Fruit fly (Drosophila melanogaster) whole organism, prepupa: ENCODE results near the gene CG11726.

Experiments
- CG10631 ChIP-seq: fragments of 200-800 bp; sonication (Bioruptor generic); optimal IDR thresholded peaks from 2 replicates; lab custom pipeline; 2016; ENCODE audit warnings: missing biosample characterization, missing genetic modification characterization
- CG10669 ChIP-seq: fragments of 200-800 bp; sonication (Bioruptor generic); optimal IDR thresholded peaks from 3 replicates; lab custom pipeline; 2018; ENCODE audit warnings: missing biosample characterization, mild to moderate bottlenecking, missing genetic modification characterization, moderate library complexity
- CG11294 ChIP-seq: fragments of 200-800 bp; sonication (Bioruptor generic); IDR thresholded peaks from 2 replicates; pipeline ENCODE4 v1.3.6; 2022; ENCODE audit warnings: missing biosample characterization, missing genetic modification characterization
- CG11902 ChIP-seq: fragments of 200-800 bp; sonication (Bioruptor generic); optimal IDR thresholded peaks from 3 replicates; lab custom pipeline; 2016; ENCODE audit warnings: missing biosample characterization, missing genetic modification characterization
- CG15336 ChIP-seq: fragments of 200-800 bp; sonication (Bioruptor generic); IDR thresholded peaks from 2 replicates; pipeline ENCODE4 v1.3.6; 2022; ENCODE audit warnings: missing biosample characterization, missing genetic modification characterization
- CG16779 ChIP-seq: fragments of 200-800 bp; sonication (Bioruptor generic); optimal IDR thresholded peaks from 3 replicates; lab custom pipeline; 2017; ENCODE audit warnings: missing biosample characterization, mild to moderate bottlenecking, missing genetic modification characterization
- CG3032 ChIP-seq: fragments of 200-800 bp; optimal IDR thresholded peaks from 2 replicates; lab custom pipeline; 2019; ENCODE audit warnings: missing biosample characterization, mild to moderate bottlenecking, missing genetic modification characterization, moderate library complexity
- CG31627 ChIP-seq: fragments of 200-800 bp; sonication (Bioruptor generic); optimal IDR thresholded peaks from 3 replicates; lab custom pipeline; 2016; ENCODE audit warnings: missing biosample characterization, missing genetic modification characterization
- CG34406 ChIP-seq: fragments of 200-800 bp; sonication (Bioruptor generic); optimal IDR thresholded peaks from 3 replicates; lab custom pipeline; 2016; ENCODE audit warnings: missing biosample characterization, missing genetic modification characterization
- CG3919 ChIP-seq: fragments of 200-800 bp; sonication (Bioruptor generic); optimal IDR thresholded peaks from 3 replicates; lab custom pipeline; 2016; ENCODE audit warnings: missing biosample characterization, missing genetic modification characterization
- CG6163 ChIP-seq: fragments of 200-800 bp; sonication (Bioruptor generic); IDR thresholded peaks from 3 replicates; pipeline ENCODE4 v1.3.6; 2022; ENCODE audit warnings: missing biosample characterization, missing genetic modification characterization
- CG6792 ChIP-seq: fragments of 200-800 bp; sonication (Bioruptor generic); optimal IDR thresholded peaks from 3 replicates; lab custom pipeline; 2016; ENCODE audit warnings: missing biosample characterization, missing genetic modification characterization
- CG6808 ChIP-seq: fragments of 200-800 bp; sonication (Bioruptor generic); optimal IDR thresholded peaks from 3 replicates; lab custom pipeline; 2017; ENCODE audit warnings: missing biosample characterization, missing genetic modification characterization, mild to moderate bottlenecking, moderate library complexity, missing genetic modification reagents
- CG6854 ChIP-seq: fragments of 200-800 bp; sonication (Bioruptor generic); optimal IDR thresholded peaks from 2 replicates; lab custom pipeline; 2017; ENCODE audit warnings: missing biosample characterization, mild to moderate bottlenecking, missing genetic modification characterization
- CG7368 ChIP-seq: fragments of 200-800 bp; sonication (Bioruptor generic); optimal IDR thresholded peaks from 3 replicates; lab custom pipeline; 2016; ENCODE audit warnings: missing biosample characterization, missing genetic modification characterization
- CG8119 ChIP-seq: fragments of 200-800 bp; sonication (Bioruptor generic); IDR thresholded peaks from 3 replicates; pipeline ENCODE4 v1.3.6; 2022; ENCODE audit warnings: missing biosample characterization, missing genetic modification characterization
- CG8319 ChIP-seq: fragments of 200-800 bp; sonication (Bioruptor generic); optimal IDR thresholded peaks from 3 replicates; lab custom pipeline; 2016; ENCODE audit warnings: missing biosample characterization, missing genetic modification characterization
- CG8632 ChIP-seq: fragments of 200-800 bp; sonication (Bioruptor generic); optimal IDR thresholded peaks from 3 replicates; lab custom pipeline; 2016; ENCODE audit warnings: missing biosample characterization, missing genetic modification characterization
- Eip75B ChIP-seq: fragments of 200-800 bp; sonication (Bioruptor generic); optimal IDR thresholded peaks from 3 replicates; lab custom pipeline; 2016; ENCODE audit warnings: missing biosample characterization, missing genetic modification characterization
- Eip78C ChIP-seq: fragments of 200-800 bp; sonication (Bioruptor generic); peaks from one replicate; lab custom pipeline; 2016; ENCODE audit warnings: missing biosample characterization, missing genetic modification characterization
- Eip93F ChIP-seq: fragments of 200-800 bp; sonication (Bioruptor generic); optimal IDR thresholded peaks from 2 replicates; lab custom pipeline; 2016; ENCODE audit warnings: missing biosample characterization, mild to moderate bottlenecking, missing genetic modification characterization
- Ets21C ChIP-seq: fragments of 200-800 bp; sonication (Bioruptor generic); optimal IDR thresholded peaks from 3 replicates; lab custom pipeline; 2016; ENCODE audit warnings: missing biosample characterization, missing genetic modification characterization
- Ets96B ChIP-seq: fragments of 200-800 bp; optimal IDR thresholded peaks from 2 replicates; lab custom pipeline; 2019; ENCODE audit warnings: missing biosample characterization, mild to moderate bottlenecking, missing genetic modification characterization, moderate library complexity
- Gug ChIP-seq: fragments of 200-800 bp; sonication (Bioruptor generic); IDR thresholded peaks from 2 replicates; pipeline ENCODE4 v1.3.6; 2022; ENCODE audit warnings: missing biosample characterization, missing genetic modification characterization
- Hr38 ChIP-seq: sonication (Bioruptor generic); optimal IDR thresholded peaks from 2 replicates; lab custom pipeline; 2016; ENCODE audit warnings: missing biosample characterization, missing genetic modification characterization
- Hr39 ChIP-seq: fragments of 200-800 bp; sonication (Bioruptor generic); optimal IDR thresholded peaks from 2 replicates; lab custom pipeline; 2016; ENCODE audit warnings: missing biosample characterization, missing genetic modification characterization
- Hr4 ChIP-seq: fragments of 200-800 bp; sonication (Bioruptor generic); optimal IDR thresholded peaks from 3 replicates; lab custom pipeline; 2016; ENCODE audit warnings: missing biosample characterization, missing genetic modification characterization
- Lpt ChIP-seq: fragments of 200-800 bp; sonication (Bioruptor generic); optimal IDR thresholded peaks from 3 replicates; lab custom pipeline; 2016; ENCODE audit warnings: missing biosample characterization, missing genetic modification characterization
- Met ChIP-seq: fragments of 200-800 bp; sonication (Bioruptor generic); optimal IDR thresholded peaks from 3 replicates; lab custom pipeline; 2016; ENCODE audit warnings: missing biosample characterization, missing genetic modification characterization
- OdsH ChIP-seq: fragments of 200-800 bp; sonication (Bioruptor generic); optimal IDR thresholded peaks from 3 replicates; lab custom pipeline; 2016; ENCODE audit warnings: missing biosample characterization, missing genetic modification characterization
- Smox ChIP-seq: fragments of 200-800 bp; sonication (Bioruptor generic); optimal IDR thresholded peaks from 3 replicates; lab custom pipeline; 2016; ENCODE audit warnings: missing biosample characterization, missing genetic modification characterization
- Sox102F ChIP-seq: fragments of 200-800 bp; sonication (Bioruptor generic); optimal IDR thresholded peaks from 2 replicates; lab custom pipeline; 2016; ENCODE audit warnings: missing biosample characterization, mild to moderate bottlenecking, missing genetic modification characterization
- Sox14 ChIP-seq: fragments of 200-800 bp; sonication (Bioruptor generic); optimal IDR thresholded peaks from 3 replicates; lab custom pipeline; 2016; ENCODE audit warnings: missing biosample characterization, missing genetic modification characterization
- Sox15 ChIP-seq: fragments of 200-800 bp; sonication (Bioruptor generic); optimal IDR thresholded peaks from 3 replicates; lab custom pipeline; 2016; ENCODE audit warnings: missing biosample characterization, missing genetic modification characterization
- achi ChIP-seq: fragments of 200-800 bp; sonication (Bioruptor generic); optimal IDR thresholded peaks from 3 replicates; lab custom pipeline; 2016; ENCODE audit warnings: missing biosample characterization, missing genetic modification characterization
- acj6 ChIP-seq: fragments of 200-800 bp; sonication (Bioruptor generic); optimal IDR thresholded peaks from 3 replicates; lab custom pipeline; 2016; ENCODE audit warnings: missing biosample characterization, missing genetic modification characterization
- cyc ChIP-seq: fragments of 200-800 bp; sonication (Bioruptor generic); optimal IDR thresholded peaks from 3 replicates; lab custom pipeline; 2016; ENCODE audit warnings: missing biosample characterization, missing genetic modification characterization
- dac ChIP-seq: fragments of 200-800 bp; sonication (Bioruptor generic); optimal IDR thresholded peaks from 2 replicates; lab custom pipeline; 2017; ENCODE audit warnings: missing biosample characterization, mild to moderate bottlenecking, missing genetic modification characterization
- dsx ChIP-seq: fragments of 200-800 bp; optimal IDR thresholded peaks from 3 replicates; lab custom pipeline; 2019; ENCODE audit warnings: missing biosample characterization, mild to moderate bottlenecking, missing genetic modification characterization, moderate library complexity; ENCODE audit not compliant: poor library complexity, severe bottlenecking
- eg ChIP-seq: fragments of 200-800 bp; sonication (Bioruptor generic); IDR thresholded peaks from 3 replicates; pipeline ENCODE4 v1.3.6; 2022; ENCODE audit warnings: missing biosample characterization, missing genetic modification characterization
- esn ChIP-seq: fragments of 200-800 bp; sonication (Bioruptor generic); optimal IDR thresholded peaks from 2 replicates; lab custom pipeline; 2016; ENCODE audit warnings: missing biosample characterization, mild to moderate bottlenecking, missing genetic modification characterization, moderate library complexity
- fd59A ChIP-seq: fragments of 200-800 bp; sonication (Bioruptor generic); optimal IDR thresholded peaks from 2 replicates; lab custom pipeline; 2017; ENCODE audit warnings: missing biosample characterization, mild to moderate bottlenecking, missing genetic modification characterization, missing genetic modification reagents
- fkh ChIP-seq: fragments of 200-800 bp; sonication (Bioruptor generic); optimal IDR thresholded peaks from 3 replicates; lab custom pipeline; 2017; ENCODE audit warnings: missing biosample characterization, mild to moderate bottlenecking, missing genetic modification characterization, moderate library complexity
- lz ChIP-seq: fragments of 200-800 bp; sonication (Bioruptor generic); optimal IDR thresholded peaks from 3 replicates; lab custom pipeline; 2016; ENCODE audit warnings: missing biosample characterization, missing genetic modification characterization
- spab ChIP-seq: fragments of 200-800 bp; sonication (Bioruptor generic); optimal IDR thresholded peaks from 2 replicates; lab custom pipeline; 2017; ENCODE audit warnings: missing biosample characterization, mild to moderate bottlenecking, missing genetic modification characterization, missing genetic modification reagents
- ss ChIP-seq, 2 experiments: fragments of 200-800 bp; sonication (Bioruptor generic); optimal IDR thresholded peaks; 2 replicates in 1 of 2; 3 replicates in 1 of 2; lab custom pipeline; 2017 to 2018; ENCODE audit warnings: mild to moderate bottlenecking in 2 of 2, missing biosample characterization in 2 of 2, missing genetic modification characterization in 2 of 2, moderate library complexity in 1 of 2
- svp ChIP-seq: fragments of 200-800 bp; sonication (Bioruptor generic); peaks from one replicate; lab custom pipeline; 2016; ENCODE audit warnings: missing biosample characterization, missing genetic modification characterization
- topi ChIP-seq: fragments of 200-800 bp; sonication (Bioruptor generic); optimal IDR thresholded peaks from 3 replicates; lab custom pipeline; 2016; ENCODE audit warnings: missing biosample characterization, missing genetic modification characterization

CG11726 gene

DNA sequence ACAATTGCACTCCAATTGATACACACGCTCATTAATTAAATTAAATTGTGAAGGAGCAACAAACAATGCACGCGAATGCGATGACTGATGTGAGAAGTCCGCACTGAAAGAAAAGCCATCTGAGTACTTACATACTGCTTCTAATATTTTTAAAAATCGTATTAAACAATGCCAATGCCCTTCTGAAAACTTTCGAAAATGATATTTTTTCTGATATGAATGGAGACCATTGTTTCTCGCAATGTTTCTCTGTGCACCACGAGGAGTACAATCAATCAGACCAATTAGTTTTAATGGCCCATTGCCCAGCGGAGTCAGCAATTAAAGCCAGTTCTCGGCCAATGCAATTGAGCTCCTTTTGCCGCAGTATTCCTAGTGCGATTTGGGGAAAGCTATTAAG is 38.7 kb downstream of the CG11726 start:
- TF ChIP-seq CG8319 (GFP tag; lab: Kevin White, UChicago) (peak; percentile 16), CG8632 (GFP tag; lab: Kevin White, UChicago) (no peak), Sox15 (no peak), OdsH (GFP tag; lab: Kevin White, UChicago) (no peak), fd59A (GFP tag; lab: Kevin White, UChicago) (no peak), Hr4 (no peak), CG6163 (GFP tag; lab: Robert Waterston, UW) (peak; percentile 61; the same call in 1 of the 3 replicates), cyc (GFP tag; lab: Kevin White, UChicago) (peak; percentile 42), Eip78C (GFP tag; lab: Kevin White, UChicago) (peak; percentile 83), acj6 (GFP tag; lab: Kevin White, UChicago) (peak; percentile 1), Hr39 (peak; percentile 14), CG34406 (GFP tag; lab: Kevin White, UChicago) (no peak), dsx (GFP tag; lab: Kevin White, UChicago) (peak; percentile 11), CG3032 (tag; lab: Kevin White, UChicago) (peak; percentile 36), achi (GFP tag; lab: Kevin White, UChicago) (no peak), CG8119 (GFP tag; lab: Robert Waterston, UW) (peak; percentile 38; the same call in 1 of the 3 replicates), Hr38 (GFP tag; lab: Kevin White, UChicago) (no peak), CG6808 (GFP tag; lab: Kevin White, UChicago) (peak; percentile 27), Eip75B (peak; percentile 60), Sox14 (no peak), CG31627 (GFP tag; lab: Kevin White, UChicago) (no peak), Smox (GFP tag; lab: Kevin White, UChicago) (no peak), CG3919 (GFP tag; lab: Kevin White, UChicago) (peak; percentile 49), CG6854 (GFP tag; lab: Kevin White, UChicago) (no peak), Sox102F (GFP tag; lab: Kevin White, UChicago) (no peak), Eip93F (GFP tag; lab: Kevin White, UChicago) (no peak), Lpt (no peak), Met (peak; percentile 3), CG16779 (tag; lab: Kevin White, UChicago) (no peak), CG15336 (GFP tag; lab: Robert Waterston, UW) (peak; percentile 16; the same call in 1 of the 2 replicates), CG11294 (GFP tag; lab: Robert Waterston, UW) (no peak; the same call in 1 of the 2 replicates), lz (GFP tag; lab: Kevin White, UChicago) (peak; percentile 36), dac (GFP tag; lab: Kevin White, UChicago) (no peak), eg (GFP tag; lab: Robert Waterston, UW) (0 out of 3 replicates have a peak, but pooled peaks have one; percentile 38), Gug (no peak), CG11902 (GFP tag; lab: Kevin White, UChicago) (peak; percentile 14), ss (GFP tag; optimal IDR thresholded peaks at IDR 0.05; lab: Kevin White, UChicago) (peak; percentile 12 to 48), CG10669 (GFP tag; lab: Kevin White, UChicago) (peak; percentile 45), Ets21C (GFP tag; lab: Kevin White, UChicago) (no peak), fkh (GFP tag; lab: Kevin White, UChicago) (no peak), topi (GFP tag; lab: Kevin White, UChicago) (peak; percentile 45), Ets96B (tag; lab: Kevin White, UChicago) (peak; percentile 13), CG10631 (GFP tag; lab: Kevin White, UChicago) (peak; percentile 25), svp (GFP tag; lab: Kevin White, UChicago) (peak; percentile 75), CG7368 (peak; percentile 19), spab (GFP tag; lab: Kevin White, UChicago) (peak; percentile 10), CG6792 (GFP tag; lab: Kevin White, UChicago) (peak; percentile 27), esn (GFP tag; lab: Kevin White, UChicago) (peak; percentile 40)
